Worm (Caenorhabditis elegans): ENCODE results near the gene T07F8.4.

DNA sequence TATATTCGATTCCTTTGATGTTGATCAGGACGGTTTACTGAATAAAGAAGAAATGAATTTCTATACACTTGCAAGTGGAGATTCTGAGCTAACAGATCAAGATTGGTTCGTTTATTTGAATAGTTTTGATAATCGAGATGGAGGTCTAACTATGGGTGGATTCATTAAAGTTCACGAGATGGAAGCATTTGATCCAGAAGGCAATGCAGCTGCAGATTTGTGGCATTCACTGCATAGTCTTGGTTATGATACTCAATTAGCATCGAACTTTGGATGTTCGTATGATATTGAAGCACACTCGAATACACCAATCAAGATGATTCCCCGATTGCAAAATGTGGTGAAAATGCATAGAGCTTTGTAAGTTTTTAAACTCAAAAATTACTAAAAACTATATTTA is 35.9 kb downstream of the T07F8.4 start:
- TF ChIP-seq dmd-4 (tag; optimal IDR thresholded peaks at IDR 0.05) (no peak), nhr-11 (tag; optimal IDR thresholded peaks at IDR 0.05) (no peak), ceh-82 (tag; optimal IDR thresholded peaks at IDR 0.05) (no peak), ztf-11 (tag; optimal IDR thresholded peaks at IDR 0.05) (no peak), zag-1 (tag; optimal IDR thresholded peaks at IDR 0.05) (no peak), lin-13 (GFP tag; optimal IDR thresholded peaks at IDR 0.05) (no peak), mbf-1 (tag; optimal IDR thresholded peaks at IDR 0.05) (no peak), sem-4 (tag; optimal IDR thresholded peaks at IDR 0.05) (no peak)
